Fruit fly (Drosophila melanogaster) whole organism, embryonic: Measurements from ENCODE around the gene Hex-t2.

Source experiments
- Asciz ChIP-seq: fragments of 200-800 bp; sonication (Bioruptor generic); optimal IDR thresholded peaks from 2 replicates; lab custom pipeline; 2017; ENCODE audit warnings: missing biosample characterization, mild to moderate bottlenecking, missing genetic modification characterization, missing genetic modification reagents
- Atf6 ChIP-seq: fragments of 200-800 bp; sonication (Bioruptor generic); IDR thresholded peaks from 2 replicates; pipeline ENCODE4 v1.3.6; 2022; ENCODE audit warnings: missing biosample characterization, missing genetic modification characterization
- Blimp-1 ChIP-seq: fragments of 200-800 bp; sonication (Bioruptor generic); optimal IDR thresholded peaks from 3 replicates; lab custom pipeline; 2018; ENCODE audit warnings: missing biosample characterization, missing genetic modification characterization, mild to moderate bottlenecking, moderate library complexity, missing genetic modification reagents
- Bteb2 ChIP-seq: fragments of 200-800 bp; sonication (Bioruptor generic); optimal IDR thresholded peaks from 2 replicates; lab custom pipeline; 2016; ENCODE audit warnings: missing biosample characterization, missing genetic modification characterization
- CG10209 ChIP-seq: fragments of 200-800 bp; sonication (Bioruptor generic); optimal IDR thresholded peaks from 3 replicates; lab custom pipeline; 2017; ENCODE audit warnings: missing biosample characterization, mild to moderate bottlenecking, missing genetic modification characterization, missing genetic modification reagents
- CG11247 ChIP-seq: fragments of 200-800 bp; sonication (Bioruptor generic); IDR thresholded peaks from 2 replicates; pipeline ENCODE4 v1.3.6; 2022; ENCODE audit warnings: missing biosample characterization, missing genetic modification characterization
- CG11695 ChIP-seq: fragments of 200-800 bp; sonication (Bioruptor generic); IDR thresholded peaks from 3 replicates; pipeline ENCODE4 v1.3.6; 2022; ENCODE audit warnings: missing biosample characterization, missing genetic modification characterization
- CG12071 ChIP-seq: fragments of 200-800 bp; sonication (Bioruptor generic); optimal IDR thresholded peaks from 3 replicates; lab custom pipeline; 2018; ENCODE audit warnings: missing biosample characterization, mild to moderate bottlenecking, missing genetic modification characterization
- CG12155 ChIP-seq: fragments of 200-800 bp; sonication (Bioruptor generic); optimal IDR thresholded peaks from 3 replicates; lab custom pipeline; 2016; ENCODE audit warnings: missing biosample characterization, missing genetic modification characterization
- CG12659 ChIP-seq: fragments of 200-800 bp; sonication (Bioruptor generic); optimal IDR thresholded peaks from 3 replicates; lab custom pipeline; 2017; ENCODE audit warnings: mild to moderate bottlenecking, missing biosample characterization, missing genetic modification reagents, missing genetic modification characterization
- CG14441 ChIP-seq: fragments of 200-800 bp; sonication (Bioruptor generic); IDR thresholded peaks from 2 replicates; pipeline ENCODE4 v1.3.6; 2022; ENCODE audit warnings: missing biosample characterization, missing genetic modification characterization
- CG16863 ChIP-seq: fragments of 200-800 bp; sonication (Bioruptor generic); optimal IDR thresholded peaks from 3 replicates; lab custom pipeline; 2016; ENCODE audit warnings: missing biosample characterization, missing genetic modification characterization
- CG17385 ChIP-seq: fragments of 200-800 bp; sonication (Bioruptor generic); optimal IDR thresholded peaks from 3 replicates; lab custom pipeline; 2018; ENCODE audit warnings: missing biosample characterization, mild to moderate bottlenecking, missing genetic modification characterization
- CG3163 ChIP-seq: fragments of 200-800 bp; sonication (Bioruptor generic); optimal IDR thresholded peaks from 3 replicates; lab custom pipeline; 2016; ENCODE audit warnings: missing biosample characterization, missing genetic modification characterization
- CG42726 ChIP-seq: fragments of 200-800 bp; sonication (Bioruptor generic); IDR thresholded peaks from 2 replicates; pipeline ENCODE4 v1.3.6; 2022; ENCODE audit warnings: missing biosample characterization, missing genetic modification characterization; ENCODE audit not compliant: partially characterized antibody
- CG6791 ChIP-seq: fragments of 200-800 bp; sonication (Bioruptor generic); IDR thresholded peaks from 3 replicates; pipeline ENCODE4 v1.3.6; 2022; ENCODE audit warnings: missing biosample characterization, missing genetic modification characterization; ENCODE audit not compliant: partially characterized antibody
- CG7786 ChIP-seq: fragments of 200-800 bp; sonication (Bioruptor generic); optimal IDR thresholded peaks from 2 replicates; lab custom pipeline; 2016; ENCODE audit warnings: missing biosample characterization, missing genetic modification characterization
- CG8388 ChIP-seq: fragments of 200-800 bp; sonication (Bioruptor generic); optimal IDR thresholded peaks from 2 replicates; lab custom pipeline; 2019; ENCODE audit warnings: missing biosample characterization, mild to moderate bottlenecking, missing genetic modification characterization, moderate library complexity
- CG9437 ChIP-seq: fragments of 200-800 bp; sonication (Bioruptor generic); optimal IDR thresholded peaks from 2 replicates; lab custom pipeline; 2018; ENCODE audit warnings: missing biosample characterization, mild to moderate bottlenecking, missing genetic modification characterization
- Dfd ChIP-seq, 2 experiments: fragments of >200 bp; optimal IDR thresholded peaks; 2 replicates each; lab custom pipeline; 2017; ENCODE audit warnings: missing biosample characterization in 2 of 2, missing genetic modification characterization in 2 of 2
- Eip74EF ChIP-seq, 2 experiments: fragments of 200-800 bp in 1 of 2; fragments of >200 bp in 1 of 2; sonication (Bioruptor generic) in 1 of 2; optimal IDR thresholded peaks; 2 replicates each; lab custom pipeline; 2017 to 2019; ENCODE audit warnings: missing biosample characterization in 2 of 2, missing genetic modification characterization in 2 of 2, mild to moderate bottlenecking in 1 of 2, moderate library complexity in 1 of 2
- Ets65A ChIP-seq: fragments of 200-800 bp; sonication (Bioruptor generic); peaks from one replicate; lab custom pipeline; 2016; ENCODE audit warnings: missing biosample characterization, missing genetic modification characterization
- H2.0 ChIP-seq: fragments of 200-800 bp; sonication (Bioruptor generic); IDR thresholded peaks from 2 replicates; pipeline ENCODE4 v1.3.6; 2022; ENCODE audit warnings: missing biosample characterization, missing genetic modification characterization
- MBD-R2 ChIP-seq: fragments of 200-800 bp; sonication (Bioruptor generic); IDR thresholded peaks from 2 replicates; pipeline ENCODE4 v1.3.6; 2022; ENCODE audit warnings: missing biosample characterization, missing genetic modification characterization
- Optix ChIP-seq: fragments of 200-800 bp; sonication (Bioruptor generic); IDR thresholded peaks from 3 replicates; pipeline ENCODE4 v1.3.6; 2022; ENCODE audit warnings: missing biosample characterization, missing genetic modification characterization
- Pdp1 ChIP-seq, 2 experiments: fragments of 200-800 bp; sonication (Bioruptor generic); optimal IDR thresholded peaks; 3 replicates each; lab custom pipeline; 2016; ENCODE audit warnings: missing biosample characterization in 2 of 2, missing genetic modification characterization in 2 of 2, mild to moderate bottlenecking in 1 of 2, moderate library complexity in 1 of 2
- Ptx1 ChIP-seq: fragments of 200-800 bp; sonication (Bioruptor generic); IDR thresholded peaks from 2 replicates; pipeline ENCODE4 v1.3.6; 2022; ENCODE audit warnings: missing biosample characterization, missing genetic modification characterization
- Side ChIP-seq: fragments of 200-800 bp; sonication (Bioruptor generic); optimal IDR thresholded peaks from 2 replicates; lab custom pipeline; 2016; ENCODE audit warnings: missing biosample characterization, missing genetic modification characterization
- Sox102F ChIP-seq: fragments of 200-800 bp; sonication (Bioruptor generic); optimal IDR thresholded peaks from 2 replicates; lab custom pipeline; 2018; ENCODE audit warnings: missing biosample characterization, mild to moderate bottlenecking, missing genetic modification characterization, moderate library complexity
- abd-A ChIP-seq: fragments of 200-800 bp; sonication (Bioruptor generic); optimal IDR thresholded peaks from 3 replicates; lab custom pipeline; 2019; ENCODE audit warnings: missing biosample characterization, mild to moderate bottlenecking, missing genetic modification characterization, moderate library complexity
- ara ChIP-seq: fragments of 200-800 bp; sonication (Bioruptor generic); IDR thresholded peaks from 2 replicates; pipeline ENCODE4 v1.3.6; 2022; ENCODE audit warnings: missing biosample characterization, missing genetic modification characterization
- bowl ChIP-seq: fragments of 200-800 bp; sonication (Bioruptor generic); IDR thresholded peaks from 2 replicates; pipeline ENCODE4 v1.3.6; 2022; ENCODE audit warnings: missing biosample characterization, missing genetic modification characterization
- dan ChIP-seq: fragments of 200-800 bp; sonication (Bioruptor generic); IDR thresholded peaks from 2 replicates; pipeline ENCODE4 v1.3.6; 2022; ENCODE audit warnings: missing biosample characterization, missing genetic modification characterization
- dati ChIP-seq: fragments of 200-800 bp; sonication (Bioruptor generic); IDR thresholded peaks from 2 replicates; pipeline ENCODE4 v1.3.6; 2022; ENCODE audit warnings: missing biosample characterization, missing genetic modification characterization
- eve ChIP-seq, 2 experiments: fragments of >200 bp; optimal IDR thresholded peaks; 2 replicates each; lab custom pipeline; 2017; ENCODE audit warnings: missing biosample characterization in 2 of 2, missing genetic modification characterization in 2 of 2
- ftz-f1 ChIP-seq: fragments of 200-800 bp; sonication (Bioruptor generic); optimal IDR thresholded peaks from 2 replicates; lab custom pipeline; 2016; ENCODE audit warnings: missing biosample characterization, missing genetic modification characterization
- fu2 ChIP-seq: fragments of 200-800 bp; sonication (Bioruptor generic); optimal IDR thresholded peaks from 2 replicates; lab custom pipeline; 2016; ENCODE audit warnings: missing biosample characterization, missing genetic modification characterization
- hb ChIP-seq: fragments of 200-800 bp; sonication (Bioruptor generic); IDR thresholded peaks from 3 replicates; pipeline ENCODE4 v1.3.6; 2022; ENCODE audit warnings: missing biosample characterization, missing genetic modification characterization; ENCODE audit not compliant: partially characterized antibody
- hth ChIP-seq: fragments of >200 bp; optimal IDR thresholded peaks from 2 replicates; lab custom pipeline; 2017; ENCODE audit warnings: inconsistent platforms
- lilli ChIP-seq: fragments of 200-800 bp; sonication (Bioruptor generic); optimal IDR thresholded peaks from 3 replicates; lab custom pipeline; 2016; ENCODE audit warnings: missing biosample characterization, missing genetic modification characterization
- lmd ChIP-seq: fragments of 200-800 bp; sonication (Bioruptor generic); IDR thresholded peaks from 2 replicates; pipeline ENCODE4 v1.3.6; 2022; ENCODE audit warnings: missing biosample characterization, missing genetic modification characterization
- nom ChIP-seq: fragments of 200-800 bp; sonication (Bioruptor generic); optimal IDR thresholded peaks from 2 replicates; lab custom pipeline; 2017; ENCODE audit warnings: missing biosample characterization, missing genetic modification characterization, mild to moderate bottlenecking, moderate library complexity, missing genetic modification reagents
- odd ChIP-seq: fragments of 200-800 bp; sonication (Bioruptor generic); optimal IDR thresholded peaks from 2 replicates; lab custom pipeline; 2017; ENCODE audit warnings: missing biosample characterization, mild to moderate bottlenecking, missing genetic modification characterization
- pum ChIP-seq: fragments of 200-800 bp; sonication (Bioruptor generic); optimal IDR thresholded peaks from 2 replicates; lab custom pipeline; 2016; ENCODE audit warnings: missing biosample characterization, missing genetic modification characterization
- repo ChIP-seq: fragments of 200-800 bp; sonication (Bioruptor generic); optimal IDR thresholded peaks from 2 replicates; lab custom pipeline; 2016; ENCODE audit warnings: missing biosample characterization, missing genetic modification characterization
- slp2 ChIP-seq: fragments of 200-800 bp; sonication (Bioruptor generic); optimal IDR thresholded peaks from 2 replicates; lab custom pipeline; 2016; ENCODE audit warnings: missing biosample characterization, missing genetic modification characterization
- sob ChIP-seq: fragments of 200-800 bp; sonication (Bioruptor generic); IDR thresholded peaks from 2 replicates; pipeline ENCODE4 v1.3.6; 2022; ENCODE audit warnings: missing biosample characterization, missing genetic modification characterization
- tll ChIP-seq, 2 experiments: fragments of 200-800 bp in 1 of 2; fragments of >200 bp in 1 of 2; sonication (Bioruptor generic) in 1 of 2; optimal IDR thresholded peaks; 2 replicates each; lab custom pipeline; 2017 to 2019; ENCODE audit warnings: missing biosample characterization in 2 of 2, missing genetic modification characterization in 2 of 2, mild to moderate bottlenecking in 1 of 2, moderate library complexity in 1 of 2
- unpg ChIP-seq: fragments of 200-800 bp; sonication (Bioruptor generic); optimal IDR thresholded peaks from 3 replicates; lab custom pipeline; 2018; ENCODE audit warnings: missing biosample characterization, mild to moderate bottlenecking, missing genetic modification characterization, moderate library complexity
- vfl ChIP-seq: fragments of 200-800 bp; sonication (Bioruptor generic); optimal IDR thresholded peaks from 2 replicates; lab custom pipeline; 2016; ENCODE audit warnings: missing biosample characterization, missing genetic modification characterization
- zen ChIP-seq: fragments of 200-800 bp; sonication (Bioruptor generic); optimal IDR thresholded peaks from 3 replicates; lab custom pipeline; 2018; ENCODE audit warnings: missing biosample characterization, mild to moderate bottlenecking, missing genetic modification characterization, moderate library complexity

Gene Hex-t2

DNA sequence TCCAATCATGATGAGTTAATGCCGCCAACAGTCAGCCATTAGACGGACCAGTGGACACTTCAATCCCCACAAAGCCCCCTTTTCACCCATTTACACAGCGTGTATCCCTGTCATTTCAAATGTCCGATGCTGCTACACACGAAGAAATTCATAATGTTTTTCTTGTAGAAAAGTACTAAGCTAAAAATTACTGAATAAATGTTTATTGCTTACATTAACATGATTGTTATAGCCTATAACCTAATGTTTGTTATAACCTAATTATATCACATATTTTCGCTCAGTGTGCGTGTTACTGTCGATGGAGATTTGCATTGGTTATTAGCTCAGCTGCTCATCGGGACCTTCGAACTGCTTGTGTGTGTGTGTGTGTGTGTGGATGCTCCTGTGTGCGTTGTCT lies 13.9 kb upstream of the Hex-t2 start (continued):
- TF ChIP-seq Atf6 (peak; percentile 48; the same call in 1 of the 2 replicates), nom (no peak), Side (peak; percentile 3), CG16863 (GFP tag; lab: Kevin White, UChicago) (peak; percentile 20), CG10209 (GFP tag; lab: Kevin White, UChicago) (peak; percentile 5), CG9437 (GFP tag; lab: Kevin White, UChicago) (peak; percentile 2), tll (GFP tag; optimal IDR thresholded peaks at IDR 0.05; lab: Kevin White, UChicago) (no peak), CG12155 (GFP tag; lab: Kevin White, UChicago) (no peak), lilli (GFP tag; lab: Kevin White, UChicago) (peak; percentile 27), odd (GFP tag; lab: Kevin White, UChicago) (no peak), Ets65A (GFP tag; lab: Kevin White, UChicago) (peak; percentile 61), lmd (GFP tag; lab: Robert Waterston, UW) (peak; percentile 52), Sox102F (GFP tag; lab: Kevin White, UChicago) (peak; percentile 77), vfl (GFP tag; lab: Kevin White, UChicago) (no peak), hb (GFP tag; lab: Robert Waterston, UW) (no peak), CG12659 (GFP tag; lab: Kevin White, UChicago) (no peak), Blimp-1 (GFP tag; lab: Kevin White, UChicago) (peak; percentile 47), abd-A (tag; lab: Kevin White, UChicago) (no peak), fu2 (no peak), CG17385 (GFP tag; lab: Kevin White, UChicago) (peak; percentile 19), dati (GFP tag; lab: Robert Waterston, UW) (no peak), repo (GFP tag; lab: Kevin White, UChicago) (no peak), pum (peak; percentile 48), MBD-R2 (GFP tag; lab: Robert Waterston, UW) (no peak; the same call in 1 of the 2 replicates), bowl (GFP tag; lab: Robert Waterston, UW) (no peak), CG3163 (no peak), Pdp1 (GFP tag; optimal IDR thresholded peaks at IDR 0.05; lab: Kevin White, UChicago) (peak; percentile 21 to 38), Asciz (no peak), slp2 (peak; percentile 41), unpg (GFP tag; lab: Kevin White, UChicago) (peak; percentile 69), CG11695 (peak; percentile 57; the same call in 1 of the 3 replicates), CG8388 (GFP tag; lab: Kevin White, UChicago) (peak; percentile 41), H2.0 (0 out of 2 replicates have a peak, but pooled peaks have one; percentile 18), sob (GFP tag; lab: Robert Waterston, UW) (peak; percentile 34; the same call in 1 of the 2 replicates), zen (tag; lab: Kevin White, UChicago) (no peak), CG6791 (GFP tag; lab: Robert Waterston, UW) (no peak), ftz-f1 (GFP tag; lab: Kevin White, UChicago) (no peak), ara (GFP tag; lab: Robert Waterston, UW) (peak; percentile 52), dan (no peak), Optix (no peak), hth (lab: Kevin White, UChicago) (no peak), eve (GFP tag; optimal IDR thresholded peaks at IDR 0.05; lab: Kevin White, UChicago) (peak in 1 of 2 experiments; percentile 78), Ptx1 (GFP tag; lab: Robert Waterston, UW) (peak; percentile 45), Eip74EF (GFP tag; optimal IDR thresholded peaks at IDR 0.05; lab: Kevin White, UChicago) (no peak), Dfd (GFP tag; optimal IDR thresholded peaks at IDR 0.05; lab: Kevin White, UChicago) (no peak), Bteb2 (no peak), CG7786 (GFP tag; lab: Kevin White, UChicago) (peak; percentile 14), CG11247 (GFP tag; lab: Robert Waterston, UW) (no peak), CG12071 (GFP tag; lab: Kevin White, UChicago) (peak; percentile 40), CG42726 (GFP tag; lab: Robert Waterston, UW) (no peak), CG14441 (GFP tag; lab: Robert Waterston, UW) (peak; percentile 30; the same call in 1 of the 2 replicates)
